Fruit fly (Drosophila melanogaster) whole organism, wandering third instar larva: ENCODE measurements around the gene CG17777.
A peak's percentile ranks its signal among the peaks of the same experiment; 100 is the strongest.

Source experiments
- Abd-B ChIP-seq: fragments of >200 bp; optimal IDR thresholded peaks from 2 replicates; lab custom pipeline; 2017; ENCODE audit warnings: missing biosample characterization, missing genetic modification characterization
- CG32264 ChIP-seq: fragments of 200-800 bp; sonication (Bioruptor generic); optimal IDR thresholded peaks from 2 replicates; lab custom pipeline; 2016; ENCODE audit warnings: missing biosample characterization, missing genetic modification characterization
- CG9705 ChIP-seq: fragments of 200-800 bp; sonication (Bioruptor generic); optimal IDR thresholded peaks from 2 replicates; lab custom pipeline; 2018; ENCODE audit warnings: missing biosample characterization, mild to moderate bottlenecking, missing genetic modification characterization
- CrebA ChIP-seq: fragments of 200-800 bp; sonication (Bioruptor generic); optimal IDR thresholded peaks from 2 replicates; lab custom pipeline; 2016; ENCODE audit warnings: missing biosample characterization, mild to moderate bottlenecking, missing genetic modification characterization, borderline replicate concordance
- Dfd ChIP-seq: fragments of >200 bp; optimal IDR thresholded peaks from 2 replicates; lab custom pipeline; 2017; ENCODE audit warnings: missing biosample characterization, missing genetic modification characterization
- Dif ChIP-seq: fragments of 200-275, 200-300 bp; sonication (Bioruptor generic); optimal IDR thresholded peaks from 2 replicates; lab custom pipeline; 2018; ENCODE audit warnings: missing biosample characterization, missing genetic modification characterization; ENCODE audit not compliant: partially characterized antibody
- GATAd ChIP-seq: sonication (Bioruptor generic); optimal IDR thresholded peaks from 2 replicates; lab custom pipeline; 2016; ENCODE audit warnings: missing biosample characterization, missing genetic modification characterization
- HLH106 ChIP-seq: fragments of 200-800 bp; optimal IDR thresholded peaks from 3 replicates; lab custom pipeline; 2019; ENCODE audit warnings: missing biosample characterization, mild to moderate bottlenecking, missing genetic modification characterization, moderate library complexity
- Hnf4 ChIP-seq: fragments of 200-800 bp; sonication (Bioruptor generic); optimal IDR thresholded peaks from 2 replicates; lab custom pipeline; 2016; ENCODE audit warnings: missing biosample characterization, mild to moderate bottlenecking, missing genetic modification characterization
- Hr78 ChIP-seq: fragments of >200 bp; optimal IDR thresholded peaks from 2 replicates; lab custom pipeline; 2017; ENCODE audit warnings: missing biosample characterization, missing genetic modification characterization
- Hr83 ChIP-seq: fragments of 200-300 bp; sonication (Bioruptor generic); optimal IDR thresholded peaks from 2 replicates; lab custom pipeline; 2016; ENCODE audit warnings: missing biosample characterization, mild to moderate bottlenecking, missing genetic modification characterization, moderate library complexity; ENCODE audit not compliant: poor library complexity, severe bottlenecking
- Jra ChIP-seq: sonication (Bioruptor generic); optimal IDR thresholded peaks from 2 replicates; lab custom pipeline; 2016; ENCODE audit warnings: missing biosample characterization, missing genetic modification characterization
- Mio ChIP-seq: sonication (Bioruptor generic); optimal IDR thresholded peaks from 2 replicates; lab custom pipeline; 2016; ENCODE audit warnings: missing biosample characterization, missing genetic modification characterization
- Myc ChIP-seq: fragments of >200 bp; optimal IDR thresholded peaks from 2 replicates; lab custom pipeline; 2017
- N ChIP-seq: fragments of >200 bp; optimal IDR thresholded peaks from 2 replicates; lab custom pipeline; 2018; ENCODE audit warnings: missing biosample characterization, missing external identifiers, missing genetic modification characterization
- OdsH ChIP-seq: fragments of 200-800 bp; sonication (Bioruptor generic); optimal IDR thresholded peaks from 2 replicates; lab custom pipeline; 2016; ENCODE audit warnings: missing biosample characterization, mild to moderate bottlenecking, missing genetic modification characterization
- Rel ChIP-seq, 2 experiments: fragments of 200-800 bp; sonication (Bioruptor generic) in 1 of 2; optimal IDR thresholded peaks; 2 replicates in 1 of 2; 3 replicates in 1 of 2; lab custom pipeline; 2016 to 2019; ENCODE audit warnings: mild to moderate bottlenecking in 2 of 2, missing biosample characterization in 2 of 2, missing genetic modification characterization in 2 of 2, moderate library complexity in 1 of 2
- Sp1 ChIP-seq: fragments of 200-800 bp; sonication (Bioruptor generic); optimal IDR thresholded peaks from 3 replicates; lab custom pipeline; 2019; ENCODE audit warnings: missing biosample characterization, mild to moderate bottlenecking, missing genetic modification characterization, moderate library complexity
- Vsx2 ChIP-seq: fragments of 200-300, 225-300 bp; sonication (Bioruptor generic); optimal IDR thresholded peaks from 2 replicates; lab custom pipeline; 2018; ENCODE audit warnings: missing biosample characterization, missing genetic modification characterization; ENCODE audit not compliant: partially characterized antibody
- br ChIP-seq: fragments of 200-800 bp; sonication (Bioruptor generic); optimal IDR thresholded peaks from 2 replicates; lab custom pipeline; 2016; ENCODE audit warnings: missing biosample characterization, missing genetic modification characterization
- brk ChIP-seq: fragments of 200-800 bp; sonication (Bioruptor generic); optimal IDR thresholded peaks from 2 replicates; lab custom pipeline; 2016; ENCODE audit warnings: missing biosample characterization, mild to moderate bottlenecking, missing genetic modification characterization
- dl ChIP-seq, 2 experiments: fragments of 175-275, 200-275 bp in 1 of 2; fragments of 200-275 bp in 1 of 2; sonication (Bioruptor generic); optimal IDR thresholded peaks; lab custom pipeline; 2018; ENCODE audit warnings: mild to moderate bottlenecking in 2 of 2, missing biosample characterization in 2 of 2, missing genetic modification characterization in 2 of 2, moderate library complexity in 2 of 2; ENCODE audit not compliant: partially characterized antibody in 2 of 2, insufficient read depth in 1 of 2
- dmrt93B ChIP-seq: fragments of 200-800 bp; sonication (Bioruptor generic); optimal IDR thresholded peaks from 2 replicates; lab custom pipeline; 2018; ENCODE audit warnings: missing biosample characterization, mild to moderate bottlenecking, missing genetic modification characterization
- dsf ChIP-seq: sonication (Bioruptor generic); optimal IDR thresholded peaks from 2 replicates; lab custom pipeline; 2016; ENCODE audit warnings: missing biosample characterization, missing genetic modification characterization, borderline replicate concordance
- ey ChIP-seq: fragments of 200-800 bp; sonication (Bioruptor generic); optimal IDR thresholded peaks from 2 replicates; lab custom pipeline; 2016; ENCODE audit warnings: missing biosample characterization, missing genetic modification characterization
- foxo ChIP-seq, 2 experiments: fragments of 200-800 bp; sonication (Bioruptor generic); optimal IDR thresholded peaks; 2 replicates in 1 of 2; 3 replicates in 1 of 2; lab custom pipeline; 2016 to 2017; ENCODE audit warnings: missing biosample characterization in 2 of 2, missing genetic modification characterization in 2 of 2
- fru ChIP-seq: fragments of 200-800 bp; sonication (Bioruptor generic); optimal IDR thresholded peaks from 3 replicates; lab custom pipeline; 2016; ENCODE audit warnings: missing biosample characterization, mild to moderate bottlenecking, missing genetic modification characterization
- h ChIP-seq: fragments of 200-800 bp; sonication (Bioruptor generic); optimal IDR thresholded peaks from 3 replicates; lab custom pipeline; 2016; ENCODE audit warnings: missing biosample characterization, mild to moderate bottlenecking, missing genetic modification characterization
- jim ChIP-seq: fragments of 175-275, 200-325 bp; sonication (Bioruptor generic); optimal IDR thresholded peaks from 2 replicates; lab custom pipeline; 2016; ENCODE audit warnings: missing biosample characterization, mild to moderate bottlenecking, missing genetic modification characterization
- lola ChIP-seq: fragments of >200 bp; optimal IDR thresholded peaks from 2 replicates; lab custom pipeline; 2017; ENCODE audit warnings: missing biosample characterization, missing genetic modification characterization
- pan ChIP-seq: fragments of >200 bp; optimal IDR thresholded peaks from 2 replicates; lab custom pipeline; 2017
- psq ChIP-seq: fragments of 200-800 bp; sonication (Bioruptor generic); optimal IDR thresholded peaks from 3 replicates; lab custom pipeline; 2017; ENCODE audit warnings: missing biosample characterization, mild to moderate bottlenecking, missing genetic modification characterization, moderate library complexity
- rgr ChIP-seq: fragments of 200-800 bp; sonication (Bioruptor generic); optimal IDR thresholded peaks from 3 replicates; lab custom pipeline; 2016; ENCODE audit warnings: missing biosample characterization, mild to moderate bottlenecking, missing genetic modification characterization
- sage ChIP-seq: fragments of 200-800 bp; sonication (Bioruptor generic); optimal IDR thresholded peaks from 2 replicates; lab custom pipeline; 2016; ENCODE audit warnings: missing biosample characterization, mild to moderate bottlenecking, missing genetic modification characterization
- sv ChIP-seq: fragments of 200-800 bp; sonication (Bioruptor generic); optimal IDR thresholded peaks from 3 replicates; lab custom pipeline; 2016; ENCODE audit warnings: missing biosample characterization, missing genetic modification characterization
- tai ChIP-seq: sonication (Bioruptor generic); optimal IDR thresholded peaks from 2 replicates; lab custom pipeline; 2016; ENCODE audit warnings: missing biosample characterization, missing genetic modification characterization
- usp ChIP-seq: fragments of >200 bp; optimal IDR thresholded peaks from 2 replicates; lab custom pipeline; 2017; ENCODE audit warnings: missing biosample characterization, missing genetic modification characterization
- woc ChIP-seq: sonication (Bioruptor generic); optimal IDR thresholded peaks from 2 replicates; lab custom pipeline; 2016; ENCODE audit warnings: missing biosample characterization, mild to moderate bottlenecking, missing genetic modification characterization

Gene CG17777

dm6 chrX:2147475-2147874 is 39.2 kb upstream of the CG17777 start:
- TF ChIP-seq Dif (no peak), Hr78 (GFP tag; lab: Kevin White, UChicago) (no peak), Hr83 (GFP tag; lab: Kevin White, UChicago) (no peak), rgr (GFP tag; lab: Kevin White, UChicago) (no peak), dl (GFP tag; optimal IDR thresholded peaks at IDR 0.05; lab: Kevin White, UChicago; ENCODE audit: insufficient read depth in 1 of 2, partially characterized antibody in 2 of 2) (no peak), Mio (GFP tag; lab: Kevin White, UChicago) (no peak), jim (GFP tag; lab: Kevin White, UChicago) (no peak), N (GFP tag; lab: Kevin White, UChicago) (no peak), Vsx2 (GFP tag; lab: Kevin White, UChicago) (no peak), HLH106 (tag; lab: Kevin White, UChicago) (no peak), Hnf4 (GFP tag; lab: Kevin White, UChicago) (no peak)
- TF ChIP-seq, all 38 proteins: peak for 0

- no peak for TF ChIP-seq brk (GFP tag; lab: Kevin White, UChicago)
- no peak for TF ChIP-seq tai (GFP tag; lab: Kevin White, UChicago)
- no peak for TF ChIP-seq sv (GFP tag; lab: Kevin White, UChicago)
- TF ChIP-seq Hr78 (GFP tag; lab: Kevin White, UChicago) = no peak
- TF ChIP-seq dsf (GFP tag; lab: Kevin White, UChicago) = no peak
- no peak for TF ChIP-seq dl (GFP tag; optimal IDR thresholded peaks at IDR 0.05; lab: Kevin White, UChicago; ENCODE audit: insufficient read depth in 1 of 2, partially characterized antibody in 2 of 2)
- TF ChIP-seq GATAd (GFP tag; lab: Kevin White, UChicago) = no peak
- TF ChIP-seq Abd-B (GFP tag; lab: Kevin White, UChicago) = no peak
- no peak for TF ChIP-seq Dfd (GFP tag; lab: Kevin White, UChicago)
- no peak for TF ChIP-seq lola
- no peak for TF ChIP-seq sage (GFP tag; lab: Kevin White, UChicago)
- TF ChIP-seq br (GFP tag; lab: Kevin White, UChicago) = no peak
- TF ChIP-seq, all 38 proteins: peak for 0
Measured at dm6 chrX:2148671-2149070, 38.0 kb upstream of the CG17777 start.

- TF ChIP-seq Mio (GFP tag; lab: Kevin White, UChicago) = no peak
- TF ChIP-seq foxo (GFP tag; optimal IDR thresholded peaks at IDR 0.05; lab: Kevin White, UChicago) = peak in 1 of 2 experiments; percentile 42
- no peak for TF ChIP-seq usp (GFP tag; lab: Kevin White, UChicago)
- peak; percentile 43 for TF ChIP-seq rgr (GFP tag; lab: Kevin White, UChicago)
- peak; percentile 37 for TF ChIP-seq fru (GFP tag; lab: Kevin White, UChicago)
- TF ChIP-seq Myc (lab: Kevin White, UChicago) = peak; percentile 5
- TF ChIP-seq dsf (GFP tag; lab: Kevin White, UChicago) = no peak
- TF ChIP-seq Abd-B (GFP tag; lab: Kevin White, UChicago) = no peak
- no peak for TF ChIP-seq CG32264 (GFP tag; lab: Kevin White, UChicago)
- peak; percentile 46 for TF ChIP-seq ey
- no peak for TF ChIP-seq psq (GFP tag; lab: Kevin White, UChicago)
- peak; percentile 21 for TF ChIP-seq Hr83 (GFP tag; lab: Kevin White, UChicago)
- TF ChIP-seq OdsH (GFP tag; lab: Kevin White, UChicago) = peak; percentile 21
- TF ChIP-seq dl (GFP tag; optimal IDR thresholded peaks at IDR 0.05; lab: Kevin White, UChicago; ENCODE audit: insufficient read depth in 1 of 2, partially characterized antibody in 2 of 2) = no peak
- TF ChIP-seq br (GFP tag; lab: Kevin White, UChicago) = peak; percentile 29
- TF ChIP-seq h (GFP tag; lab: Kevin White, UChicago) = peak; percentile 41
- TF ChIP-seq CrebA (GFP tag; lab: Kevin White, UChicago) = no peak
- no peak for TF ChIP-seq Dif
- TF ChIP-seq N (GFP tag; lab: Kevin White, UChicago) = no peak
- TF ChIP-seq HLH106 (tag; lab: Kevin White, UChicago) = peak; percentile 36
- TF ChIP-seq CG9705 = no peak
- no peak for TF ChIP-seq Vsx2 (GFP tag; lab: Kevin White, UChicago)
- peak; percentile 51 for TF ChIP-seq Jra (GFP tag; lab: Kevin White, UChicago)
- no peak for TF ChIP-seq tai (GFP tag; lab: Kevin White, UChicago)
- no peak for TF ChIP-seq jim (GFP tag; lab: Kevin White, UChicago)
- TF ChIP-seq Hnf4 (GFP tag; lab: Kevin White, UChicago) = no peak
- TF ChIP-seq pan (lab: Kevin White, UChicago) = no peak
- TF ChIP-seq Sp1 = peak; percentile 36
- TF ChIP-seq Dfd (GFP tag; lab: Kevin White, UChicago) = no peak
- TF ChIP-seq lola = no peak
- peak; percentile 46 for TF ChIP-seq sv (GFP tag; lab: Kevin White, UChicago)
- no peak for TF ChIP-seq Rel (GFP tag; optimal IDR thresholded peaks at IDR 0.05; lab: Kevin White, UChicago)
- TF ChIP-seq Rel (tag; optimal IDR thresholded peaks at IDR 0.05; lab: Kevin White, UChicago) = peak; percentile 12
- TF ChIP-seq Hr78 (GFP tag; lab: Kevin White, UChicago) = no peak
- TF ChIP-seq GATAd (GFP tag; lab: Kevin White, UChicago) = no peak
- no peak for TF ChIP-seq sage (GFP tag; lab: Kevin White, UChicago)
- TF ChIP-seq woc = peak; percentile 87
- TF ChIP-seq dmrt93B (GFP tag; lab: Kevin White, UChicago) = no peak
- no peak for TF ChIP-seq brk (GFP tag; lab: Kevin White, UChicago)
Measured at dm6 chrX:2149478-2149877, 37.2 kb upstream of the CG17777 start, which contains the start of gene bcn92. Gene bcn92, minus strand, starts transcription at chrX:2149647.
